In genomic region chr3L:9693552-9694133, dm6 we compare ENCODE assay signal across 2 fruit fly cellular contexts.
A peak's percentile ranks its signal among the peaks of the same experiment; 100 is the strongest.
TF ChIP-seq lines count a peak whose summit lies in the region.

No protein-coding gene starts in this region.

TF ChIP-seq in whole organism, embryonic, 481 proteins besides CTCF, POLR2A, EP300 and RAD21 (continued from another document and continues in another):
- TF ChIP-seq prd (optimal IDR thresholded peaks at IDR 0.05; lab: Kevin White, UChicago), result no peak
- peak; percentile 43; the same call in 2 of the 3 replicates for TF ChIP-seq prd (GFP tag; IDR thresholded peaks at IDR 0.05; lab: Robert Waterston, UW)
- TF ChIP-seq pan (optimal IDR thresholded peaks at IDR 0.05; lab: Kevin White, UChicago), result no peak
- TF ChIP-seq pan (GFP tag; optimal IDR thresholded peaks at IDR 0.05 in 1 of 2, IDR thresholded peaks at IDR 0.05 in 1 of 2), result peak in 1 of 2 experiments; percentile 51
- no peak for TF ChIP-seq bcd (GFP tag; optimal IDR thresholded peaks at IDR 0.05; lab: Kevin White, UChicago)
- TF ChIP-seq Sox102F (GFP tag; optimal IDR thresholded peaks at IDR 0.05; lab: Kevin White, UChicago), result peak; percentile 48
- TF ChIP-seq Adf1 (GFP tag; IDR thresholded peaks at IDR 0.05; lab: Robert Waterston, UW), result peak; percentile 6; the same call in 1 of the 2 replicates
- 0 out of 2 replicates have a peak, but pooled peaks have one; percentile 28 for TF ChIP-seq Ada2b (GFP tag; IDR thresholded peaks at IDR 0.05; lab: Robert Waterston, UW)
- no peak for TF ChIP-seq nau (GFP tag; optimal IDR thresholded peaks at IDR 0.05; lab: Kevin White, UChicago)
- TF ChIP-seq CG18599 (GFP tag; optimal IDR thresholded peaks at IDR 0.05; lab: Kevin White, UChicago), result peak; percentile 28
- TF ChIP-seq rib (GFP tag; IDR thresholded peaks at IDR 0.05; lab: Robert Waterston, UW), result peak; percentile 12; the same call in 1 of the 2 replicates
- 0 out of 2 replicates have a peak, but pooled peaks have one; percentile 25 for TF ChIP-seq lmd (GFP tag; IDR thresholded peaks at IDR 0.05; lab: Robert Waterston, UW)
- TF ChIP-seq eve (GFP tag; optimal IDR thresholded peaks at IDR 0.05; lab: Kevin White, UChicago), result peak in 1 of 2 experiments; percentile 30
- peak; percentile 31 for TF ChIP-seq CG6254 (GFP tag; optimal IDR thresholded peaks at IDR 0.05; lab: Kevin White, UChicago)
- TF ChIP-seq CG8478 (optimal IDR thresholded peaks at IDR 0.05; lab: Kevin White, UChicago), result peak; percentile 76
- 0 out of 2 replicates have a peak, but pooled peaks have one; percentile 26 for TF ChIP-seq CG11696 (GFP tag; IDR thresholded peaks at IDR 0.05; lab: Robert Waterston, UW)
- TF ChIP-seq CG17328 (GFP tag; IDR thresholded peaks at IDR 0.05; lab: Robert Waterston, UW), result peak; percentile 44; the same call in 1 of the 2 replicates
- peak; percentile 60 for TF ChIP-seq Med (GFP tag; lab: Kevin White, UChicago)
- peak; percentile 27; the same call in 1 of the 2 replicates for TF ChIP-seq E2f1 (GFP tag; IDR thresholded peaks at IDR 0.05; lab: Robert Waterston, UW)
- TF ChIP-seq CG7372 (GFP tag; IDR thresholded peaks at IDR 0.05; lab: Robert Waterston, UW), result no peak
- peak; percentile 7 for TF ChIP-seq CG2712 (tag; optimal IDR thresholded peaks at IDR 0.05; lab: Kevin White, UChicago)
- 0 out of 2 replicates have a peak, but pooled peaks have one; percentile 20 for TF ChIP-seq ssp (GFP tag; IDR thresholded peaks at IDR 0.05; lab: Robert Waterston, UW)
- peak; percentile 52; the same call in 1 of the 3 replicates for TF ChIP-seq CG6791 (GFP tag; IDR thresholded peaks at IDR 0.05; lab: Robert Waterston, UW; ENCODE audit: partially characterized antibody)
- TF ChIP-seq sens (GFP tag; lab: Kevin White, UChicago), result peak; percentile 71
- no peak for TF ChIP-seq pita (GFP tag; optimal IDR thresholded peaks at IDR 0.05; lab: Kevin White, UChicago)
- peak in 1 of 2 experiments; percentile 2 for TF ChIP-seq Trl (optimal IDR thresholded peaks at IDR 0.05; lab: Kevin White, UChicago)
- TF ChIP-seq Trl (GFP tag; optimal IDR thresholded peaks at IDR 0.05; lab: Kevin White, UChicago), result no peak
- TF ChIP-seq hkb (optimal IDR thresholded peaks at IDR 0.05; lab: Kevin White, UChicago), result no peak
- TF ChIP-seq hkb (GFP tag; IDR thresholded peaks at IDR 0.05; lab: Robert Waterston, UW), result peak; percentile 58
- TF ChIP-seq CG3726 (GFP tag; IDR thresholded peaks at IDR 0.05; lab: Robert Waterston, UW), result 0 out of 3 replicates have a peak, but pooled peaks have one; percentile 39
- TF ChIP-seq CG14667 (GFP tag; IDR thresholded peaks at IDR 0.05; lab: Robert Waterston, UW), result 0 out of 2 replicates have a peak, but pooled peaks have one; percentile 8
- TF ChIP-seq stc (GFP tag; IDR thresholded peaks at IDR 0.05; lab: Robert Waterston, UW), result peak; percentile 57; the same call in 1 of the 2 replicates
- TF ChIP-seq Xrp1 (GFP tag; IDR thresholded peaks at IDR 0.05; lab: Robert Waterston, UW), result peak; percentile 56; the same call in 1 of the 2 replicates
- TF ChIP-seq ttk (GFP tag; IDR thresholded peaks at IDR 0.05; lab: Robert Waterston, UW), result 0 out of 2 replicates have a peak, but pooled peaks have one; percentile 21
- TF ChIP-seq Hmr (GFP tag; optimal IDR thresholded peaks at IDR 0.05; lab: Kevin White, UChicago), result peak; percentile 19
- TF ChIP-seq CG9215 (GFP tag; IDR thresholded peaks at IDR 0.05; lab: Robert Waterston, UW), result peak; percentile 5; the same call in 1 of the 2 replicates
- TF ChIP-seq sim (GFP tag; IDR thresholded peaks at IDR 0.05; lab: Robert Waterston, UW), result 0 out of 2 replicates have a peak, but pooled peaks have one; percentile 41
- no peak for TF ChIP-seq Fer1 (GFP tag; optimal IDR thresholded peaks at IDR 0.05; lab: Kevin White, UChicago)
- no peak for TF ChIP-seq CG7839 (tag; optimal IDR thresholded peaks at IDR 0.05; lab: Kevin White, UChicago)
- TF ChIP-seq onecut (GFP tag; IDR thresholded peaks at IDR 0.05; lab: Robert Waterston, UW), result peak; percentile 31; the same call in 1 of the 2 replicates
- TF ChIP-seq Vsx1 (GFP tag; optimal IDR thresholded peaks at IDR 0.05; lab: Kevin White, UChicago), result peak; percentile 53
- no peak for TF ChIP-seq Optix (GFP tag; IDR thresholded peaks at IDR 0.05; lab: Robert Waterston, UW)
- peak; percentile 63; the same call in 1 of the 3 replicates for TF ChIP-seq ci (GFP tag; IDR thresholded peaks at IDR 0.05; lab: Robert Waterston, UW)
- TF ChIP-seq wdn (GFP tag; IDR thresholded peaks at IDR 0.05; lab: Robert Waterston, UW), result 0 out of 2 replicates have a peak, but pooled peaks have one; percentile 35
- no peak for TF ChIP-seq zen2 (GFP tag; IDR thresholded peaks at IDR 0.05; lab: Robert Waterston, UW; ENCODE audit: partially characterized antibody)
- TF ChIP-seq CG32767 (GFP tag; IDR thresholded peaks at IDR 0.05; lab: Robert Waterston, UW), result 0 out of 2 replicates have a peak, but pooled peaks have one; percentile 16
- TF ChIP-seq unpg (GFP tag; optimal IDR thresholded peaks at IDR 0.05; lab: Kevin White, UChicago), result peak; percentile 36
- peak; percentile 9 for TF ChIP-seq ATbp (GFP tag; optimal IDR thresholded peaks at IDR 0.05; lab: Kevin White, UChicago)
- TF ChIP-seq Blimp-1 (GFP tag; optimal IDR thresholded peaks at IDR 0.05; lab: Kevin White, UChicago), result peak; percentile 3
- TF ChIP-seq CG17568 (GFP tag; optimal IDR thresholded peaks at IDR 0.05; lab: Kevin White, UChicago), result peak; percentile 10
- no peak for TF ChIP-seq CG12299 (tag; optimal IDR thresholded peaks at IDR 0.05; lab: Kevin White, UChicago)
- no peak for TF ChIP-seq Sry-β (GFP tag; optimal IDR thresholded peaks at IDR 0.05; lab: Kevin White, UChicago)
- 0 out of 2 replicates have a peak, but pooled peaks have one; percentile 35 for TF ChIP-seq Taf1 (GFP tag; IDR thresholded peaks at IDR 0.05; lab: Robert Waterston, UW)
- no peak for TF ChIP-seq CG17359 (tag; optimal IDR thresholded peaks at IDR 0.05; lab: Kevin White, UChicago)
- peak; percentile 38; the same call in 1 of the 2 replicates for TF ChIP-seq slbo (GFP tag; IDR thresholded peaks at IDR 0.05; lab: Robert Waterston, UW)
- TF ChIP-seq Dbx (GFP tag; IDR thresholded peaks at IDR 0.05; lab: Robert Waterston, UW), result 0 out of 3 replicates have a peak, but pooled peaks have one; percentile 6
- peak; percentile 60; the same call in 1 of the 2 replicates for TF ChIP-seq CG32532 (GFP tag; IDR thresholded peaks at IDR 0.05; lab: Robert Waterston, UW)
- 0 out of 2 replicates have a peak, but pooled peaks have one; percentile 26 for TF ChIP-seq peb (GFP tag; IDR thresholded peaks at IDR 0.05; lab: Robert Waterston, UW)
- TF ChIP-seq CG6689 (GFP tag; IDR thresholded peaks at IDR 0.05; lab: Robert Waterston, UW), result peak; percentile 39; the same call in 1 of the 2 replicates

TF ChIP-seq in whole organism, prepupa, 60 proteins besides CTCF, POLR2A, EP300 and RAD21 (continued from another document):
- TF ChIP-seq CG6854 (GFP tag; optimal IDR thresholded peaks at IDR 0.05; lab: Kevin White, UChicago) (no peak), CG3032 (tag; optimal IDR thresholded peaks at IDR 0.05; lab: Kevin White, UChicago) (no peak), Met (GFP tag; optimal IDR thresholded peaks at IDR 0.05; lab: Kevin White, UChicago) (no peak), CG10669 (GFP tag; optimal IDR thresholded peaks at IDR 0.05; lab: Kevin White, UChicago) (no peak), CG6792 (GFP tag; optimal IDR thresholded peaks at IDR 0.05; lab: Kevin White, UChicago) (no peak), dsx (GFP tag; optimal IDR thresholded peaks at IDR 0.05; lab: Kevin White, UChicago; ENCODE audit: poor library complexity, severe bottlenecking) (no peak), CG11762 (GFP tag; optimal IDR thresholded peaks at IDR 0.05; lab: Kevin White, UChicago; ENCODE audit: insufficient read depth) (no peak), eg (GFP tag; IDR thresholded peaks at IDR 0.05; lab: Robert Waterston, UW) (peak; percentile 41; the same call in 1 of the 3 replicates), Ets21C (GFP tag; optimal IDR thresholded peaks at IDR 0.05; lab: Kevin White, UChicago) (no peak), CG4318 (GFP tag; optimal IDR thresholded peaks at IDR 0.05; lab: Kevin White, UChicago) (no peak), Ets96B (tag; optimal IDR thresholded peaks at IDR 0.05; lab: Kevin White, UChicago) (no peak), CG6808 (GFP tag; optimal IDR thresholded peaks at IDR 0.05; lab: Kevin White, UChicago) (no peak), CG32006 (GFP tag; optimal IDR thresholded peaks at IDR 0.05; lab: Kevin White, UChicago) (no peak), Hr39 (GFP tag; optimal IDR thresholded peaks at IDR 0.05; lab: Kevin White, UChicago) (no peak), dac (GFP tag; optimal IDR thresholded peaks at IDR 0.05; lab: Kevin White, UChicago) (no peak), lz (GFP tag; optimal IDR thresholded peaks at IDR 0.05; lab: Kevin White, UChicago) (no peak), cyc (GFP tag; optimal IDR thresholded peaks at IDR 0.05; lab: Kevin White, UChicago) (no peak), topi (GFP tag; optimal IDR thresholded peaks at IDR 0.05; lab: Kevin White, UChicago) (no peak), Eip78C (GFP tag; lab: Kevin White, UChicago) (no peak), CG11294 (GFP tag; IDR thresholded peaks at IDR 0.05; lab: Robert Waterston, UW) (no peak), CG1621 (tag; optimal IDR thresholded peaks at IDR 0.05; lab: Kevin White, UChicago) (no peak), CG6276 (GFP tag; optimal IDR thresholded peaks at IDR 0.05; lab: Kevin White, UChicago) (peak; percentile 2), Blimp-1 (GFP tag; optimal IDR thresholded peaks at IDR 0.05; lab: Kevin White, UChicago) (no peak), svp (GFP tag; lab: Kevin White, UChicago) (no peak), Gug (GFP tag; IDR thresholded peaks at IDR 0.05; lab: Robert Waterston, UW) (no peak), achi (GFP tag; optimal IDR thresholded peaks at IDR 0.05; lab: Kevin White, UChicago) (peak; percentile 18), fkh (GFP tag; optimal IDR thresholded peaks at IDR 0.05; lab: Kevin White, UChicago) (peak; percentile 24), Sox15 (GFP tag; optimal IDR thresholded peaks at IDR 0.05; lab: Kevin White, UChicago) (no peak), CG34406 (GFP tag; optimal IDR thresholded peaks at IDR 0.05; lab: Kevin White, UChicago) (no peak), vri (GFP tag; optimal IDR thresholded peaks at IDR 0.05; lab: Kevin White, UChicago) (no peak), CG11902 (GFP tag; optimal IDR thresholded peaks at IDR 0.05; lab: Kevin White, UChicago) (no peak)
